Fruit fly (Drosophila melanogaster): Measurements from ENCODE around the gene ERR.

ERR gene

DNA sequence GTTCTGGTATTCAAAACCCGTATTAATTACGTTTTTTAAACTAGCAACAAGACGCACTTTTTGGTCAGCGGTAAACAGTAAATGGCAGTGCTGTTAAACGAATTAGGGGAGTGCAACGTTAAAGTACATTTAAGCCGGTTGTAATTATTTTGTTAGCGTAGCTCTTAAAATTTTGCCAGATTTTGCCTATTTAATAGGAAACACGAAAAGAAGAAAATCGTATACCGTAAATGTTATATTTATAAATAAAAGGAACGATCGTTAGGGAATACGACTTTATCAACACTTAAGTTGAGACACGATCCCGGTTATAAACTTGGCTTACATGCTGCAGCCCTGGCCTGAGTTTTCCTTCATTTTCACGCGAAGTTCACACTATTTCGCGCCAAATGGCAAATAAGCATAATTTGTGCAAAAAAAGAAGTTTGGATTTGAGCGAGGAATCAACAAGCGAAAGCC lies 49.0 kb downstream of the ERR start, which contains the start of the genes Setx and mus301 (continued):
- peak; percentile 82 to 88 for TF ChIP-seq Pdp1 (GFP tag; optimal IDR thresholded peaks at IDR 0.05)
- TF ChIP-seq dysf (GFP tag; IDR thresholded peaks at IDR 0.05), result peak; percentile 72
- peak; percentile 82 for TF ChIP-seq CG8944 (GFP tag; optimal IDR thresholded peaks at IDR 0.05)
- peak; percentile 84 for TF ChIP-seq pita (GFP tag; optimal IDR thresholded peaks at IDR 0.05)
- peak; percentile 94 for TF ChIP-seq CG7928 (GFP tag; optimal IDR thresholded peaks at IDR 0.05)
- TF ChIP-seq otp (GFP tag; IDR thresholded peaks at IDR 0.05), result no peak
- TF ChIP-seq kah (GFP tag; optimal IDR thresholded peaks at IDR 0.05), result peak; percentile 4
- TF ChIP-seq CG9727 (GFP tag; optimal IDR thresholded peaks at IDR 0.05), result peak; percentile 82
- peak; percentile 60 for TF ChIP-seq al (GFP tag; IDR thresholded peaks at IDR 0.05)
- TF ChIP-seq CG32767 (GFP tag; IDR thresholded peaks at IDR 0.05), result no peak
- TF ChIP-seq CG7745 (tag; optimal IDR thresholded peaks at IDR 0.05), result no peak
- peak; percentile 39 for TF ChIP-seq CG3065 (GFP tag; optimal IDR thresholded peaks at IDR 0.05)
- no peak; the same call in 1 of the 2 replicates for TF ChIP-seq inv (GFP tag; IDR thresholded peaks at IDR 0.05; ENCODE audit: partially characterized antibody)
- TF ChIP-seq CG34224 (GFP tag; IDR thresholded peaks at IDR 0.05; ENCODE audit: partially characterized antibody), result no peak
- no peak for TF ChIP-seq CG17359 (tag; optimal IDR thresholded peaks at IDR 0.05)
- TF ChIP-seq btn (GFP tag; optimal IDR thresholded peaks at IDR 0.05), result peak; percentile 58
- TF ChIP-seq CG9932 (GFP tag; IDR thresholded peaks at IDR 0.05), result peak; percentile 94
- TF ChIP-seq Fer1 (GFP tag; optimal IDR thresholded peaks at IDR 0.05), result no peak
- TF ChIP-seq CG3281 (GFP tag; optimal IDR thresholded peaks at IDR 0.05), result peak; percentile 80
- no peak for TF ChIP-seq chinmo (GFP tag; IDR thresholded peaks at IDR 0.05; ENCODE audit: partially characterized antibody)
- peak; percentile 77 for TF ChIP-seq Antp (GFP tag; optimal IDR thresholded peaks at IDR 0.05)
- TF ChIP-seq onecut (GFP tag; IDR thresholded peaks at IDR 0.05), result no peak; the same call in 1 of the 2 replicates
- peak; percentile 74 for TF ChIP-seq lmd (GFP tag; IDR thresholded peaks at IDR 0.05)
- TF ChIP-seq emc (GFP tag; optimal IDR thresholded peaks at IDR 0.05), result peak; percentile 71
- TF ChIP-seq fd64A (GFP tag; optimal IDR thresholded peaks at IDR 0.05), result no peak
- TF ChIP-seq nom (GFP tag; optimal IDR thresholded peaks at IDR 0.05), result no peak
- peak; percentile 46 for TF ChIP-seq cwo (GFP tag; optimal IDR thresholded peaks at IDR 0.05)
- peak; percentile 45; the same call in 1 of the 3 replicates for TF ChIP-seq Opbp (GFP tag; IDR thresholded peaks at IDR 0.05; ENCODE audit: partially characterized antibody)
- TF ChIP-seq Usf (GFP tag; optimal IDR thresholded peaks at IDR 0.05), result peak; percentile 52
- peak; percentile 51 for TF ChIP-seq CG8388 (GFP tag; optimal IDR thresholded peaks at IDR 0.05)
- peak; percentile 75 for TF ChIP-seq Dek (tag; optimal IDR thresholded peaks at IDR 0.05)
- TF ChIP-seq Sox100B (GFP tag; optimal IDR thresholded peaks at IDR 0.05), result peak; percentile 70
- peak; percentile 58; the same call in 1 of the 2 replicates for TF ChIP-seq CG6689 (GFP tag; IDR thresholded peaks at IDR 0.05)
- no peak for TF ChIP-seq pfk (GFP tag; optimal IDR thresholded peaks at IDR 0.05)
- TF ChIP-seq bsh (GFP tag; optimal IDR thresholded peaks at IDR 0.05), result peak in 1 of 2 experiments; percentile 71
- no peak for TF ChIP-seq fd102C (GFP tag; optimal IDR thresholded peaks at IDR 0.05)
- peak; percentile 88 for TF ChIP-seq HmgD (GFP tag; optimal IDR thresholded peaks at IDR 0.05)
- peak; percentile 60 for TF ChIP-seq ERR (GFP tag; optimal IDR thresholded peaks at IDR 0.05)
- peak; percentile 66 for TF ChIP-seq CG17385 (GFP tag; optimal IDR thresholded peaks at IDR 0.05)
- peak; percentile 68 for TF ChIP-seq CG16863 (GFP tag; optimal IDR thresholded peaks at IDR 0.05)
- no peak for TF ChIP-seq CG14860 (GFP tag; IDR thresholded peaks at IDR 0.05; ENCODE audit: partially characterized antibody)
- peak; percentile 73 for TF ChIP-seq CG12744 (GFP tag; optimal IDR thresholded peaks at IDR 0.05)
- TF ChIP-seq bigmax (GFP tag; optimal IDR thresholded peaks at IDR 0.05), result no peak
- peak in 1 of 2 experiments; percentile 87 for TF ChIP-seq Hr51 (GFP tag; optimal IDR thresholded peaks at IDR 0.05)
- peak; percentile 70 for TF ChIP-seq Fer3 (tag; optimal IDR thresholded peaks at IDR 0.05)
- TF ChIP-seq sna (GFP tag; IDR thresholded peaks at IDR 0.05; ENCODE audit: partially characterized antibody), result no peak
- no peak for TF ChIP-seq jigr1 (GFP tag; IDR thresholded peaks at IDR 0.05)
- TF ChIP-seq crc (GFP tag; optimal IDR thresholded peaks at IDR 0.05), result peak; percentile 47
- TF ChIP-seq Optix (GFP tag; IDR thresholded peaks at IDR 0.05), result 0 out of 3 replicates have a peak, but pooled peaks have one; percentile 24

All from whole organism, embryonic.